Fruit fly (Drosophila melanogaster): ENCODE data around the gene Fhos.

- no peak for TF ChIP-seq CG8478 (optimal IDR thresholded peaks at IDR 0.05)
- TF ChIP-seq CTCF (optimal IDR thresholded peaks at IDR 0.05) = no peak
Measured at dm6 chr3L:8822881-8823435, 69.5 kb downstream of the Fhos start.

Measured in S2 (cell line).